Fruit fly (Drosophila melanogaster) whole organism, embryonic: ENCODE data around the gene Actn.

ENCODE experiments used
- CG11456 ChIP-seq: fragments of 200-800 bp; sonication (Bioruptor generic); IDR thresholded peaks from 3 replicates; pipeline ENCODE4 v1.3.6; 2022; ENCODE audit warnings: missing biosample characterization, missing genetic modification characterization
- CG1233 ChIP-seq: fragments of 200-800 bp; sonication (Bioruptor generic); optimal IDR thresholded peaks from 4 replicates; lab custom pipeline; 2018; ENCODE audit warnings: missing biosample characterization, mild to moderate bottlenecking, missing genetic modification characterization
- CG15011 ChIP-seq: fragments of 200-800 bp; sonication (Bioruptor generic); optimal IDR thresholded peaks from 3 replicates; lab custom pipeline; 2018; ENCODE audit warnings: missing biosample characterization, mild to moderate bottlenecking, missing genetic modification characterization
- CG15269 ChIP-seq: fragments of 200-800 bp; sonication (Bioruptor generic); optimal IDR thresholded peaks from 2 replicates; lab custom pipeline; 2018; ENCODE audit warnings: missing biosample characterization, mild to moderate bottlenecking, missing genetic modification characterization, moderate library complexity
- CG15514 ChIP-seq: fragments of 200-800 bp; sonication (Bioruptor generic); optimal IDR thresholded peaks from 3 replicates; lab custom pipeline; 2017; ENCODE audit warnings: missing biosample characterization, missing genetic modification characterization, mild to moderate bottlenecking, moderate library complexity, missing genetic modification reagents
- CG17328 ChIP-seq: fragments of 200-800 bp; sonication (Bioruptor generic); IDR thresholded peaks from 2 replicates; pipeline ENCODE4 v1.3.6; 2022; ENCODE audit warnings: missing biosample characterization, missing genetic modification characterization
- CG18476 ChIP-seq: fragments of 200-800 bp; sonication (Bioruptor generic); optimal IDR thresholded peaks from 2 replicates; lab custom pipeline; 2016; ENCODE audit warnings: missing biosample characterization, mild to moderate bottlenecking, missing genetic modification characterization
- CG2889 ChIP-seq: fragments of 200-800 bp; sonication (Bioruptor generic); IDR thresholded peaks from 3 replicates; pipeline ENCODE4 v1.3.6; 2022; ENCODE audit warnings: missing biosample characterization, missing genetic modification characterization
- CG33557 ChIP-seq: fragments of 200-800 bp; sonication (Bioruptor generic); optimal IDR thresholded peaks from 2 replicates; lab custom pipeline; 2019; ENCODE audit warnings: missing biosample characterization, mild to moderate bottlenecking, missing genetic modification characterization, moderate library complexity
- CG43689 ChIP-seq: fragments of 200-800 bp; sonication (Bioruptor generic); IDR thresholded peaks from 2 replicates; pipeline ENCODE4 v1.3.6; 2022; ENCODE audit warnings: missing biosample characterization, missing genetic modification characterization
- CG4707 ChIP-seq: fragments of 200-800 bp; sonication (Bioruptor generic); optimal IDR thresholded peaks from 2 replicates; lab custom pipeline; 2018; ENCODE audit warnings: missing biosample characterization, mild to moderate bottlenecking, missing genetic modification characterization, moderate library complexity
- CG4820 ChIP-seq: fragments of 200-800 bp; sonication (Bioruptor generic); optimal IDR thresholded peaks from 3 replicates; lab custom pipeline; 2016; ENCODE audit warnings: missing biosample characterization, missing genetic modification characterization
- CG6654 ChIP-seq: fragments of 200-800 bp; sonication (Bioruptor generic); optimal IDR thresholded peaks from 2 replicates; lab custom pipeline; 2017; ENCODE audit warnings: missing biosample characterization, mild to moderate bottlenecking, missing genetic modification characterization
- CG9437 ChIP-seq: fragments of 200-800 bp; sonication (Bioruptor generic); optimal IDR thresholded peaks from 2 replicates; lab custom pipeline; 2018; ENCODE audit warnings: missing biosample characterization, mild to moderate bottlenecking, missing genetic modification characterization
- Chrac-16 ChIP-seq: fragments of 200-800 bp; sonication (Bioruptor generic); optimal IDR thresholded peaks from 3 replicates; lab custom pipeline; 2016; ENCODE audit warnings: missing biosample characterization, missing genetic modification characterization
- D ChIP-seq, 2 experiments: fragments of 200-800 bp in 1 of 2; fragments of >200 bp in 1 of 2; sonication (Bioruptor generic) in 1 of 2; optimal IDR thresholded peaks; 2 replicates in 1 of 2; 3 replicates in 1 of 2; lab custom pipeline; 2017; ENCODE audit warnings: mild to moderate bottlenecking in 1 of 2, missing biosample characterization in 1 of 2, missing genetic modification characterization in 1 of 2, missing genetic modification reagents in 1 of 2
- Dp ChIP-seq: fragments of 200-800 bp; sonication (Bioruptor generic); optimal IDR thresholded peaks from 2 replicates; lab custom pipeline; 2018; ENCODE audit warnings: missing biosample characterization, mild to moderate bottlenecking, missing genetic modification characterization, moderate library complexity
- Elba2 ChIP-seq: fragments of 200-800 bp; sonication (Bioruptor generic); optimal IDR thresholded peaks from 3 replicates; lab custom pipeline; 2016; ENCODE audit warnings: missing biosample characterization, missing genetic modification characterization
- Mes4 ChIP-seq: fragments of 200-800 bp; sonication (Bioruptor generic); optimal IDR thresholded peaks from 2 replicates; lab custom pipeline; 2016; ENCODE audit warnings: missing biosample characterization, missing genetic modification characterization
- Mrtf ChIP-seq: fragments of 200-800 bp; sonication (Bioruptor generic); IDR thresholded peaks from 3 replicates; pipeline ENCODE4 v1.3.6; 2022; ENCODE audit warnings: missing biosample characterization, missing genetic modification characterization
- NC2α ChIP-seq: fragments of 200-800 bp; sonication (Bioruptor generic); optimal IDR thresholded peaks from 2 replicates; lab custom pipeline; 2016; ENCODE audit warnings: missing biosample characterization, missing genetic modification characterization
- Pdp1 ChIP-seq, 2 experiments: fragments of 200-800 bp; sonication (Bioruptor generic); optimal IDR thresholded peaks; 3 replicates each; lab custom pipeline; 2016; ENCODE audit warnings: missing biosample characterization in 2 of 2, missing genetic modification characterization in 2 of 2, mild to moderate bottlenecking in 1 of 2, moderate library complexity in 1 of 2
- Rfx ChIP-seq: fragments of 200-800 bp; sonication (Bioruptor generic); IDR thresholded peaks from 2 replicates; pipeline ENCODE4 v1.3.6; 2022; ENCODE audit warnings: missing biosample characterization, missing genetic modification characterization
- Scr ChIP-seq: fragments of 200-800 bp; sonication (Bioruptor generic); IDR thresholded peaks from 2 replicates; pipeline ENCODE4 v1.3.6; 2022; ENCODE audit warnings: missing biosample characterization, missing genetic modification characterization; ENCODE audit not compliant: partially characterized antibody
- Six4 ChIP-seq: fragments of 200-800 bp; sonication (Bioruptor generic); optimal IDR thresholded peaks from 2 replicates; lab custom pipeline; 2016; ENCODE audit warnings: missing biosample characterization, missing genetic modification characterization
- Sox102F ChIP-seq: fragments of 200-800 bp; sonication (Bioruptor generic); optimal IDR thresholded peaks from 2 replicates; lab custom pipeline; 2018; ENCODE audit warnings: missing biosample characterization, mild to moderate bottlenecking, missing genetic modification characterization, moderate library complexity
- Trl ChIP-seq, 3 experiments: fragments of >200 bp in 2 of 3; fragments of 200-800 bp in 1 of 3; sonication (Bioruptor generic) in 1 of 3; optimal IDR thresholded peaks; 2 replicates in 1 of 3; 3 replicates in 2 of 3; lab custom pipeline; 2016 to 2017; ENCODE audit warnings: missing biosample characterization in 1 of 3, missing genetic modification characterization in 1 of 3
- Vsx1 ChIP-seq: fragments of 200-800 bp; sonication (Bioruptor generic); optimal IDR thresholded peaks from 2 replicates; lab custom pipeline; 2017; ENCODE audit warnings: missing biosample characterization, mild to moderate bottlenecking, missing genetic modification characterization, missing genetic modification reagents
- Xbp1 ChIP-seq: fragments of 200-800 bp; sonication (Bioruptor generic); optimal IDR thresholded peaks from 3 replicates; lab custom pipeline; 2016; ENCODE audit warnings: missing biosample characterization, mild to moderate bottlenecking, missing genetic modification characterization
- ato ChIP-seq: fragments of 200-800 bp; sonication (Bioruptor generic); IDR thresholded peaks from 2 replicates; pipeline ENCODE4 v1.3.6; 2022; ENCODE audit warnings: missing biosample characterization, missing genetic modification characterization; ENCODE audit not compliant: partially characterized antibody
- az2 ChIP-seq: fragments of 200-800 bp; sonication (Bioruptor generic); optimal IDR thresholded peaks from 3 replicates; lab custom pipeline; 2016; ENCODE audit warnings: missing biosample characterization, missing genetic modification characterization
- bcd ChIP-seq: fragments of 200-800 bp; sonication (Bioruptor generic); optimal IDR thresholded peaks from 2 replicates; lab custom pipeline; 2017; ENCODE audit warnings: missing biosample characterization, mild to moderate bottlenecking, missing genetic modification characterization
- chinmo ChIP-seq: fragments of 200-800 bp; sonication (Bioruptor generic); IDR thresholded peaks from 4 replicates; pipeline ENCODE4 v1.3.6; 2022; ENCODE audit warnings: missing biosample characterization, missing genetic modification characterization; ENCODE audit not compliant: partially characterized antibody
- chm ChIP-seq: fragments of 200-800 bp; sonication (Bioruptor generic); IDR thresholded peaks from 2 replicates; pipeline ENCODE4 v1.3.6; 2022; ENCODE audit warnings: missing biosample characterization, missing genetic modification characterization
- da ChIP-seq: fragments of 200-800 bp; sonication (Bioruptor generic); optimal IDR thresholded peaks from 2 replicates; lab custom pipeline; 2016; ENCODE audit warnings: missing biosample characterization, missing genetic modification characterization
- dan ChIP-seq: fragments of 200-800 bp; sonication (Bioruptor generic); IDR thresholded peaks from 2 replicates; pipeline ENCODE4 v1.3.6; 2022; ENCODE audit warnings: missing biosample characterization, missing genetic modification characterization
- disco-r ChIP-seq: fragments of 200-800 bp; sonication (Bioruptor generic); optimal IDR thresholded peaks from 2 replicates; lab custom pipeline; 2016; ENCODE audit warnings: missing biosample characterization, missing genetic modification characterization
- ems ChIP-seq: fragments of 200-800 bp; sonication (Bioruptor generic); optimal IDR thresholded peaks from 3 replicates; lab custom pipeline; 2016; ENCODE audit warnings: missing biosample characterization, missing genetic modification characterization
- gce ChIP-seq: fragments of 200-800 bp; sonication (Bioruptor generic); IDR thresholded peaks from 3 replicates; pipeline ENCODE4 v1.3.6; 2022; ENCODE audit warnings: missing biosample characterization, missing genetic modification characterization
- ham ChIP-seq: fragments of 200-800 bp; sonication (Bioruptor generic); IDR thresholded peaks from 2 replicates; pipeline ENCODE4 v1.3.6; 2022; ENCODE audit warnings: missing biosample characterization, missing genetic modification characterization
- hb ChIP-seq: fragments of 200-800 bp; sonication (Bioruptor generic); IDR thresholded peaks from 3 replicates; pipeline ENCODE4 v1.3.6; 2022; ENCODE audit warnings: missing biosample characterization, missing genetic modification characterization; ENCODE audit not compliant: partially characterized antibody
- ken ChIP-seq: fragments of 200-800 bp; sonication (Bioruptor generic); IDR thresholded peaks from 3 replicates; pipeline ENCODE4 v1.3.6; 2022; ENCODE audit warnings: missing biosample characterization, missing genetic modification characterization
- pb ChIP-seq: fragments of 200-800 bp; sonication (Bioruptor generic); optimal IDR thresholded peaks from 3 replicates; lab custom pipeline; 2016; ENCODE audit warnings: missing biosample characterization, missing genetic modification characterization
- pho ChIP-seq: fragments of 200-800 bp; sonication (Bioruptor generic); optimal IDR thresholded peaks from 2 replicates; lab custom pipeline; 2016; ENCODE audit warnings: missing biosample characterization, missing genetic modification characterization
- seq ChIP-seq: fragments of 200-800 bp; sonication (Bioruptor generic); IDR thresholded peaks from 2 replicates; pipeline ENCODE4 v1.3.6; 2022; ENCODE audit warnings: missing biosample characterization, missing genetic modification characterization
- shn ChIP-seq: fragments of 200-800 bp; sonication (Bioruptor generic); optimal IDR thresholded peaks from 3 replicates; lab custom pipeline; 2016; ENCODE audit warnings: missing biosample characterization, missing genetic modification characterization
- so ChIP-seq: fragments of 200-800 bp; sonication (Bioruptor generic); IDR thresholded peaks from 3 replicates; pipeline ENCODE4 v1.3.6; 2022; ENCODE audit warnings: missing biosample characterization, missing genetic modification characterization
- sr ChIP-seq: fragments of 200-800 bp; sonication (Bioruptor generic); IDR thresholded peaks from 3 replicates; pipeline ENCODE4 v1.3.6; 2022; ENCODE audit warnings: missing biosample characterization, missing genetic modification characterization
- unc-4 ChIP-seq: fragments of 200-800 bp; sonication (Bioruptor generic); IDR thresholded peaks from 2 replicates; pipeline ENCODE4 v1.3.6; 2022; ENCODE audit warnings: missing biosample characterization, missing genetic modification characterization; ENCODE audit not compliant: partially characterized antibody
- vnd ChIP-seq: fragments of 200-800 bp; sonication (Bioruptor generic); IDR thresholded peaks from 3 replicates; pipeline ENCODE4 v1.3.6; 2022; ENCODE audit warnings: missing biosample characterization, missing genetic modification characterization; ENCODE audit not compliant: partially characterized antibody

Gene Actn

DNA sequence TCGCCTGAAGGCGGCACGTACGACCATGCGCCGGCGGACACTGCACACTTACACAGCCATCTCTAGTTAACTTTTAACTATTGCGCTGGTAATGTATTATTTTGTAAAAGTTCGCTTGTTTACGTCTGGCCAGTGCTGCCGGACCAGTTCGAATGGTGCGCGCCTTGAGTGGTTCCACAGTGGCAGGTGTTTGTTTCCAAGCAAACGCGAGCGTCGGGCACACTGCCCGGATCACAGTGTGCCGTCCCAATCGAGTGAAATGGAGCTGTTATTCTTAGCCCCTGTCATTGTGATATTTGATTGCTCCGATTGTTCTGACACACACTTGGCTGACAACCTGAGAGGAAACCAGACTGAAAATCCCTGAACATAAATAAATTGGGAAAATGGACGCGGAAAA is 31.2 kb upstream of the Actn start, which contains the start of gene CG4199 (continued):
- no peak for TF ChIP-seq CG17328 (GFP tag; lab: Robert Waterston, UW)
- no peak; the same call in 1 of the 2 replicates for TF ChIP-seq Scr (GFP tag; lab: Robert Waterston, UW)
- no peak for TF ChIP-seq so
- TF ChIP-seq CG4820 (GFP tag; lab: Kevin White, UChicago), result no peak
- no peak for TF ChIP-seq CG9437 (GFP tag; lab: Kevin White, UChicago)
- TF ChIP-seq Pdp1 (GFP tag; optimal IDR thresholded peaks at IDR 0.05; lab: Kevin White, UChicago), result peak in 1 of 2 experiments; percentile 35
- TF ChIP-seq Vsx1 (GFP tag; lab: Kevin White, UChicago), result no peak
- no peak for TF ChIP-seq pb (GFP tag; lab: Kevin White, UChicago)
- TF ChIP-seq CG15011 (GFP tag; lab: Kevin White, UChicago), result no peak
- no peak for TF ChIP-seq ato
- no peak for TF ChIP-seq CG2889
- TF ChIP-seq Dp, result peak; percentile 72
- 0 out of 4 replicates have a peak, but pooled peaks have one; percentile 29 for TF ChIP-seq chinmo (GFP tag; lab: Robert Waterston, UW)
- no peak for TF ChIP-seq CG15269 (tag; lab: Kevin White, UChicago)
- no peak for TF ChIP-seq CG1233 (GFP tag; lab: Kevin White, UChicago)
- TF ChIP-seq ems (GFP tag; lab: Kevin White, UChicago), result peak; percentile 5
- TF ChIP-seq Elba2 (GFP tag; lab: Kevin White, UChicago), result no peak
- TF ChIP-seq CG43689, result no peak
- peak; percentile 46 for TF ChIP-seq Rfx (GFP tag; lab: Robert Waterston, UW)
- 0 out of 2 replicates have a peak, but pooled peaks have one; percentile 24 for TF ChIP-seq chm (GFP tag; lab: Robert Waterston, UW)
- TF ChIP-seq CG4707 (GFP tag; lab: Kevin White, UChicago), result no peak
- no peak for TF ChIP-seq NC2α (GFP tag; lab: Kevin White, UChicago)
- TF ChIP-seq CG6654 (GFP tag; lab: Kevin White, UChicago), result no peak
- TF ChIP-seq disco-r (GFP tag; lab: Kevin White, UChicago), result no peak
- no peak for TF ChIP-seq CG11456 (GFP tag; lab: Robert Waterston, UW)
- TF ChIP-seq dan (GFP tag; lab: Robert Waterston, UW), result no peak
- peak; percentile 20 for TF ChIP-seq da (GFP tag; lab: Kevin White, UChicago)
- TF ChIP-seq pho (GFP tag; lab: Kevin White, UChicago), result no peak
- no peak for TF ChIP-seq Mrtf (GFP tag; lab: Robert Waterston, UW)
- no peak for TF ChIP-seq CG33557 (GFP tag; lab: Kevin White, UChicago)
- no peak for TF ChIP-seq shn (GFP tag; lab: Kevin White, UChicago)
- no peak for TF ChIP-seq vnd
- TF ChIP-seq sr (GFP tag; lab: Robert Waterston, UW), result no peak
- peak; percentile 96 for TF ChIP-seq CG15514 (GFP tag; lab: Kevin White, UChicago)
- TF ChIP-seq Mes4 (GFP tag; lab: Kevin White, UChicago), result no peak
- TF ChIP-seq az2 (GFP tag; lab: Kevin White, UChicago), result no peak
- peak; percentile 35; the same call in 1 of the 2 replicates for TF ChIP-seq unc-4 (GFP tag; lab: Robert Waterston, UW)
- no peak for TF ChIP-seq Xbp1
- TF ChIP-seq bcd (GFP tag; lab: Kevin White, UChicago), result no peak
- no peak for TF ChIP-seq ken (GFP tag; lab: Robert Waterston, UW)
- no peak for TF ChIP-seq seq
- no peak for TF ChIP-seq D (optimal IDR thresholded peaks at IDR 0.05; lab: Kevin White, UChicago)
- TF ChIP-seq D (GFP tag; optimal IDR thresholded peaks at IDR 0.05; lab: Kevin White, UChicago), result no peak
- 0 out of 3 replicates have a peak, but pooled peaks have one; percentile 11 for TF ChIP-seq gce (GFP tag; lab: Robert Waterston, UW)
- no peak for TF ChIP-seq Six4 (GFP tag; lab: Kevin White, UChicago)
- no peak for TF ChIP-seq Trl (optimal IDR thresholded peaks at IDR 0.05; lab: Kevin White, UChicago)
- no peak for TF ChIP-seq Trl (GFP tag; optimal IDR thresholded peaks at IDR 0.05; lab: Kevin White, UChicago)
- TF ChIP-seq CG18476 (GFP tag; lab: Kevin White, UChicago), result no peak
- no peak for TF ChIP-seq Sox102F (GFP tag; lab: Kevin White, UChicago)
- TF ChIP-seq hb (GFP tag; lab: Robert Waterston, UW), result 0 out of 3 replicates have a peak, but pooled peaks have one; percentile 36
- no peak for TF ChIP-seq ham (GFP tag; lab: Robert Waterston, UW)
- TF ChIP-seq Chrac-16 (GFP tag; lab: Kevin White, UChicago), result no peak
